Worm (Caenorhabditis elegans): ENCODE measurements around the gene clh-5.

DNA sequence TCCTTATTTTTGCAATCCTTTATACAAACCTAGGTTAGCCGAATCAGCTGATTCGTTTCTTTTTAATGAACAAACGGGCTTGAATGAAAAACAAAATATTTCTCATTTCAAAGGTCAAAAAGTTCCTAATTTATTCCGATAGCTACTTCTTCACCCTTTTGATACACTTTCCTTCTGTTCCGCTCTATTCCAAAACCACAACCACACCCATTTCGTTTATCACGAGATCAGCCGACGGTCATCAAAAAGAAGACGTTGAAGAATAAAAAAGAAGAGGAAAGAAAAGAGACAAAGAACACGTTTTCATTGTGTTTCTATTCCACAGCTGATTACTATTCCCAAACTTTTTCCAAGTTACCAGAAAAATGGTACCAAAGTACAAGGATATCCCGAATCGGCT is 49.7 kb upstream of the clh-5 start:
- no peak for TF ChIP-seq pax-3 (tag; optimal IDR thresholded peaks at IDR 0.05)
- no peak for TF ChIP-seq nhr-12 (tag; optimal IDR thresholded peaks at IDR 0.05)
- TF ChIP-seq unc-130 (tag; optimal IDR thresholded peaks at IDR 0.05): no peak
- TF ChIP-seq sox-4 (tag; optimal IDR thresholded peaks at IDR 0.05): no peak
- no peak for TF ChIP-seq lin-35 (GFP tag; optimal IDR thresholded peaks at IDR 0.05)
- TF ChIP-seq snpc-4 (tag; optimal IDR thresholded peaks at IDR 0.05): no peak
- TF ChIP-seq lin-15B (tag; optimal IDR thresholded peaks at IDR 0.05): no peak
- TF ChIP-seq ceh-63 (GFP tag; optimal IDR thresholded peaks at IDR 0.05): no peak
- TF ChIP-seq lin-13 (GFP tag; optimal IDR thresholded peaks at IDR 0.05): no peak
- TF ChIP-seq ama-1 (optimal IDR thresholded peaks at IDR 0.05): no peak
- TF ChIP-seq blmp-1 (tag; optimal IDR thresholded peaks at IDR 0.05): peak; percentile 77
- no peak for TF ChIP-seq fkh-4 (tag; optimal IDR thresholded peaks at IDR 0.05; ENCODE audit: borderline replicate concordance)
- TF ChIP-seq unc-30 (tag; optimal IDR thresholded peaks at IDR 0.05): no peak
